Worm (Caenorhabditis elegans) whole organism, L3 larva: ENCODE results near the gene C17H11.6.

Experiments
- ZK546.5 ChIP-seq: sonication (generic microtip); optimal IDR thresholded peaks from 2 replicates; lab custom pipeline; 2017; ENCODE audit warnings: missing biosample characterization, missing genetic modification characterization
- ceh-82 ChIP-seq: fragments of 150-350 bp; optimal IDR thresholded peaks from 2 replicates; lab custom pipeline; 2014; ENCODE audit warnings: missing biosample characterization, missing genetic modification characterization
- nhr-12 ChIP-seq: fragments of 150-350 bp; optimal IDR thresholded peaks from 2 replicates; lab custom pipeline; 2014; ENCODE audit warnings: missing biosample characterization, missing genetic modification characterization
- nhr-237 ChIP-seq: fragments of 150-350 bp; optimal IDR thresholded peaks from 2 replicates; lab custom pipeline; 2014; ENCODE audit warnings: missing biosample characterization, missing genetic modification characterization

DNA sequence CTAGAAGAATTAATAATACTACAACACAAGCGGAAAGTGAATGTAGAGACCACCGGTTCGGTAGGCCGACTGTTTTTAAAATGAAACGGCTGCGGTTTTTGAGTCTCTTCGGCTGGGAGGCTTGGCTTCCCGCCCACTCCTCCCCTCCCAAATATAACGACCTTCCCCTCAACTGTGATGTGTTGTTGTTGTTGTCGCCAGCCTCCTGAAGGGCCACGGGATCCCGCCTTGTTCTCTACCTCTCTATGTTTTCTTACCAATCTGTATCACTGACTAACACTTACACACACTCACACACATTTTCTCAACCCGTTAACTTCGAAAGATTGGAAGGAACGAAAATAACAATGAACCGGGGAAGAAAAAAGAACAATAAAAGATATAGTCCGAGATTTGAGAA, 30.0 kb upstream of the C17H11.6 start:
- TF ChIP-seq ZK546.5 (tag; lab: Kevin White, UChicago): no peak
- no peak for TF ChIP-seq nhr-12
- TF ChIP-seq nhr-237: no peak
- TF ChIP-seq ceh-82 (tag; lab: Kevin White, UChicago): no peak
